Fruit fly (Drosophila melanogaster) whole organism, prepupa: Measurements from ENCODE around the gene NHP2.

Experiments used
- Blimp-1 ChIP-seq: fragments of 200-800 bp; sonication (Bioruptor generic); optimal IDR thresholded peaks from 3 replicates; lab custom pipeline; 2017; ENCODE audit warnings: missing biosample characterization, missing genetic modification characterization, mild to moderate bottlenecking, moderate library complexity, missing genetic modification reagents
- CG10631 ChIP-seq: fragments of 200-800 bp; sonication (Bioruptor generic); optimal IDR thresholded peaks from 2 replicates; lab custom pipeline; 2016; ENCODE audit warnings: missing biosample characterization, missing genetic modification characterization
- CG10669 ChIP-seq: fragments of 200-800 bp; sonication (Bioruptor generic); optimal IDR thresholded peaks from 3 replicates; lab custom pipeline; 2018; ENCODE audit warnings: missing biosample characterization, mild to moderate bottlenecking, missing genetic modification characterization, moderate library complexity
- CG11294 ChIP-seq: fragments of 200-800 bp; sonication (Bioruptor generic); IDR thresholded peaks from 2 replicates; pipeline ENCODE4 v1.3.6; 2022; ENCODE audit warnings: missing biosample characterization, missing genetic modification characterization
- CG11762 ChIP-seq: fragments of 200-800 bp; sonication (Bioruptor generic); optimal IDR thresholded peaks from 3 replicates; lab custom pipeline; 2016; ENCODE audit warnings: missing biosample characterization, missing genetic modification characterization; ENCODE audit not compliant: insufficient read depth
- CG11902 ChIP-seq: fragments of 200-800 bp; sonication (Bioruptor generic); optimal IDR thresholded peaks from 3 replicates; lab custom pipeline; 2016; ENCODE audit warnings: missing biosample characterization, missing genetic modification characterization
- CG15336 ChIP-seq: fragments of 200-800 bp; sonication (Bioruptor generic); IDR thresholded peaks from 2 replicates; pipeline ENCODE4 v1.3.6; 2022; ENCODE audit warnings: missing biosample characterization, missing genetic modification characterization
- CG31627 ChIP-seq: fragments of 200-800 bp; sonication (Bioruptor generic); optimal IDR thresholded peaks from 3 replicates; lab custom pipeline; 2016; ENCODE audit warnings: missing biosample characterization, missing genetic modification characterization
- CG32006 ChIP-seq: fragments of 200-800 bp; sonication (Bioruptor generic); optimal IDR thresholded peaks from 3 replicates; lab custom pipeline; 2017; ENCODE audit warnings: missing biosample characterization, mild to moderate bottlenecking, missing genetic modification characterization
- CG34406 ChIP-seq: fragments of 200-800 bp; sonication (Bioruptor generic); optimal IDR thresholded peaks from 3 replicates; lab custom pipeline; 2016; ENCODE audit warnings: missing biosample characterization, missing genetic modification characterization
- CG3919 ChIP-seq: fragments of 200-800 bp; sonication (Bioruptor generic); optimal IDR thresholded peaks from 3 replicates; lab custom pipeline; 2016; ENCODE audit warnings: missing biosample characterization, missing genetic modification characterization
- CG4318 ChIP-seq: fragments of 200-800 bp; sonication (Bioruptor generic); optimal IDR thresholded peaks from 3 replicates; lab custom pipeline; 2017; ENCODE audit warnings: missing biosample characterization, mild to moderate bottlenecking, missing genetic modification characterization
- CG6163 ChIP-seq: fragments of 200-800 bp; sonication (Bioruptor generic); IDR thresholded peaks from 3 replicates; pipeline ENCODE4 v1.3.6; 2022; ENCODE audit warnings: missing biosample characterization, missing genetic modification characterization
- CG6276 ChIP-seq: fragments of 200-800 bp; sonication (Bioruptor generic); optimal IDR thresholded peaks from 2 replicates; lab custom pipeline; 2017; ENCODE audit warnings: missing biosample characterization, mild to moderate bottlenecking, missing genetic modification characterization
- CG6792 ChIP-seq: fragments of 200-800 bp; sonication (Bioruptor generic); optimal IDR thresholded peaks from 3 replicates; lab custom pipeline; 2016; ENCODE audit warnings: missing biosample characterization, missing genetic modification characterization
- CG6854 ChIP-seq: fragments of 200-800 bp; sonication (Bioruptor generic); optimal IDR thresholded peaks from 2 replicates; lab custom pipeline; 2017; ENCODE audit warnings: missing biosample characterization, mild to moderate bottlenecking, missing genetic modification characterization
- CG8119 ChIP-seq: fragments of 200-800 bp; sonication (Bioruptor generic); IDR thresholded peaks from 3 replicates; pipeline ENCODE4 v1.3.6; 2022; ENCODE audit warnings: missing biosample characterization, missing genetic modification characterization
- CG8319 ChIP-seq: fragments of 200-800 bp; sonication (Bioruptor generic); optimal IDR thresholded peaks from 3 replicates; lab custom pipeline; 2016; ENCODE audit warnings: missing biosample characterization, missing genetic modification characterization
- CG8632 ChIP-seq: fragments of 200-800 bp; sonication (Bioruptor generic); optimal IDR thresholded peaks from 3 replicates; lab custom pipeline; 2016; ENCODE audit warnings: missing biosample characterization, missing genetic modification characterization
- Eip75B ChIP-seq: fragments of 200-800 bp; sonication (Bioruptor generic); optimal IDR thresholded peaks from 3 replicates; lab custom pipeline; 2016; ENCODE audit warnings: missing biosample characterization, missing genetic modification characterization
- Eip78C ChIP-seq: fragments of 200-800 bp; sonication (Bioruptor generic); peaks from one replicate; lab custom pipeline; 2016; ENCODE audit warnings: missing biosample characterization, missing genetic modification characterization
- Eip93F ChIP-seq: fragments of 200-800 bp; sonication (Bioruptor generic); optimal IDR thresholded peaks from 2 replicates; lab custom pipeline; 2016; ENCODE audit warnings: missing biosample characterization, mild to moderate bottlenecking, missing genetic modification characterization
- Ets21C ChIP-seq: fragments of 200-800 bp; sonication (Bioruptor generic); optimal IDR thresholded peaks from 3 replicates; lab custom pipeline; 2016; ENCODE audit warnings: missing biosample characterization, missing genetic modification characterization
- Ets96B ChIP-seq: fragments of 200-800 bp; optimal IDR thresholded peaks from 2 replicates; lab custom pipeline; 2019; ENCODE audit warnings: missing biosample characterization, mild to moderate bottlenecking, missing genetic modification characterization, moderate library complexity
- Gug ChIP-seq: fragments of 200-800 bp; sonication (Bioruptor generic); IDR thresholded peaks from 2 replicates; pipeline ENCODE4 v1.3.6; 2022; ENCODE audit warnings: missing biosample characterization, missing genetic modification characterization
- Hr38 ChIP-seq: sonication (Bioruptor generic); optimal IDR thresholded peaks from 2 replicates; lab custom pipeline; 2016; ENCODE audit warnings: missing biosample characterization, missing genetic modification characterization
- Hr39 ChIP-seq: fragments of 200-800 bp; sonication (Bioruptor generic); optimal IDR thresholded peaks from 2 replicates; lab custom pipeline; 2016; ENCODE audit warnings: missing biosample characterization, missing genetic modification characterization
- Hr4 ChIP-seq: fragments of 200-800 bp; sonication (Bioruptor generic); optimal IDR thresholded peaks from 3 replicates; lab custom pipeline; 2016; ENCODE audit warnings: missing biosample characterization, missing genetic modification characterization
- Lpt ChIP-seq: fragments of 200-800 bp; sonication (Bioruptor generic); optimal IDR thresholded peaks from 3 replicates; lab custom pipeline; 2016; ENCODE audit warnings: missing biosample characterization, missing genetic modification characterization
- Met ChIP-seq: fragments of 200-800 bp; sonication (Bioruptor generic); optimal IDR thresholded peaks from 3 replicates; lab custom pipeline; 2016; ENCODE audit warnings: missing biosample characterization, missing genetic modification characterization
- OdsH ChIP-seq: fragments of 200-800 bp; sonication (Bioruptor generic); optimal IDR thresholded peaks from 3 replicates; lab custom pipeline; 2016; ENCODE audit warnings: missing biosample characterization, missing genetic modification characterization
- Sox102F ChIP-seq: fragments of 200-800 bp; sonication (Bioruptor generic); optimal IDR thresholded peaks from 2 replicates; lab custom pipeline; 2016; ENCODE audit warnings: missing biosample characterization, mild to moderate bottlenecking, missing genetic modification characterization
- Sox14 ChIP-seq: fragments of 200-800 bp; sonication (Bioruptor generic); optimal IDR thresholded peaks from 3 replicates; lab custom pipeline; 2016; ENCODE audit warnings: missing biosample characterization, missing genetic modification characterization
- Sox15 ChIP-seq: fragments of 200-800 bp; sonication (Bioruptor generic); optimal IDR thresholded peaks from 3 replicates; lab custom pipeline; 2016; ENCODE audit warnings: missing biosample characterization, missing genetic modification characterization
- achi ChIP-seq: fragments of 200-800 bp; sonication (Bioruptor generic); optimal IDR thresholded peaks from 3 replicates; lab custom pipeline; 2016; ENCODE audit warnings: missing biosample characterization, missing genetic modification characterization
- acj6 ChIP-seq: fragments of 200-800 bp; sonication (Bioruptor generic); optimal IDR thresholded peaks from 3 replicates; lab custom pipeline; 2016; ENCODE audit warnings: missing biosample characterization, missing genetic modification characterization
- cyc ChIP-seq: fragments of 200-800 bp; sonication (Bioruptor generic); optimal IDR thresholded peaks from 3 replicates; lab custom pipeline; 2016; ENCODE audit warnings: missing biosample characterization, missing genetic modification characterization
- dac ChIP-seq: fragments of 200-800 bp; sonication (Bioruptor generic); optimal IDR thresholded peaks from 2 replicates; lab custom pipeline; 2017; ENCODE audit warnings: missing biosample characterization, mild to moderate bottlenecking, missing genetic modification characterization
- eg ChIP-seq: fragments of 200-800 bp; sonication (Bioruptor generic); IDR thresholded peaks from 3 replicates; pipeline ENCODE4 v1.3.6; 2022; ENCODE audit warnings: missing biosample characterization, missing genetic modification characterization
- esn ChIP-seq: fragments of 200-800 bp; sonication (Bioruptor generic); optimal IDR thresholded peaks from 2 replicates; lab custom pipeline; 2016; ENCODE audit warnings: missing biosample characterization, mild to moderate bottlenecking, missing genetic modification characterization, moderate library complexity
- fd59A ChIP-seq: fragments of 200-800 bp; sonication (Bioruptor generic); optimal IDR thresholded peaks from 2 replicates; lab custom pipeline; 2017; ENCODE audit warnings: missing biosample characterization, mild to moderate bottlenecking, missing genetic modification characterization, missing genetic modification reagents
- fd85E ChIP-seq: fragments of 200-800 bp; sonication (Bioruptor generic); optimal IDR thresholded peaks from 3 replicates; lab custom pipeline; 2016; ENCODE audit warnings: missing biosample characterization, missing genetic modification characterization
- fkh ChIP-seq: fragments of 200-800 bp; sonication (Bioruptor generic); optimal IDR thresholded peaks from 3 replicates; lab custom pipeline; 2017; ENCODE audit warnings: missing biosample characterization, mild to moderate bottlenecking, missing genetic modification characterization, moderate library complexity
- lz ChIP-seq: fragments of 200-800 bp; sonication (Bioruptor generic); optimal IDR thresholded peaks from 3 replicates; lab custom pipeline; 2016; ENCODE audit warnings: missing biosample characterization, missing genetic modification characterization
- net ChIP-seq: fragments of 200-800 bp; sonication (Bioruptor generic); optimal IDR thresholded peaks from 3 replicates; lab custom pipeline; 2016; ENCODE audit warnings: missing biosample characterization, missing genetic modification characterization
- pdm3 ChIP-seq: fragments of 200-800 bp; sonication (Bioruptor generic); optimal IDR thresholded peaks from 3 replicates; lab custom pipeline; 2016; ENCODE audit warnings: missing biosample characterization, missing genetic modification characterization
- salr ChIP-seq, 2 experiments: fragments of 200-800 bp; sonication (Bioruptor generic); optimal IDR thresholded peaks; 3 replicates each; lab custom pipeline; 2016 to 2018; ENCODE audit warnings: missing biosample characterization in 2 of 2, missing genetic modification characterization in 2 of 2, mild to moderate bottlenecking in 1 of 2
- ss ChIP-seq, 2 experiments: fragments of 200-800 bp; sonication (Bioruptor generic); optimal IDR thresholded peaks; 2 replicates in 1 of 2; 3 replicates in 1 of 2; lab custom pipeline; 2017 to 2018; ENCODE audit warnings: mild to moderate bottlenecking in 2 of 2, missing biosample characterization in 2 of 2, missing genetic modification characterization in 2 of 2, moderate library complexity in 1 of 2
- svp ChIP-seq: fragments of 200-800 bp; sonication (Bioruptor generic); peaks from one replicate; lab custom pipeline; 2016; ENCODE audit warnings: missing biosample characterization, missing genetic modification characterization
- topi ChIP-seq: fragments of 200-800 bp; sonication (Bioruptor generic); optimal IDR thresholded peaks from 3 replicates; lab custom pipeline; 2016; ENCODE audit warnings: missing biosample characterization, missing genetic modification characterization
- vri ChIP-seq: fragments of 200-800 bp; sonication (Bioruptor generic); optimal IDR thresholded peaks from 3 replicates; lab custom pipeline; 2016; ENCODE audit warnings: missing biosample characterization, mild to moderate bottlenecking, missing genetic modification characterization

Gene NHP2

DNA sequence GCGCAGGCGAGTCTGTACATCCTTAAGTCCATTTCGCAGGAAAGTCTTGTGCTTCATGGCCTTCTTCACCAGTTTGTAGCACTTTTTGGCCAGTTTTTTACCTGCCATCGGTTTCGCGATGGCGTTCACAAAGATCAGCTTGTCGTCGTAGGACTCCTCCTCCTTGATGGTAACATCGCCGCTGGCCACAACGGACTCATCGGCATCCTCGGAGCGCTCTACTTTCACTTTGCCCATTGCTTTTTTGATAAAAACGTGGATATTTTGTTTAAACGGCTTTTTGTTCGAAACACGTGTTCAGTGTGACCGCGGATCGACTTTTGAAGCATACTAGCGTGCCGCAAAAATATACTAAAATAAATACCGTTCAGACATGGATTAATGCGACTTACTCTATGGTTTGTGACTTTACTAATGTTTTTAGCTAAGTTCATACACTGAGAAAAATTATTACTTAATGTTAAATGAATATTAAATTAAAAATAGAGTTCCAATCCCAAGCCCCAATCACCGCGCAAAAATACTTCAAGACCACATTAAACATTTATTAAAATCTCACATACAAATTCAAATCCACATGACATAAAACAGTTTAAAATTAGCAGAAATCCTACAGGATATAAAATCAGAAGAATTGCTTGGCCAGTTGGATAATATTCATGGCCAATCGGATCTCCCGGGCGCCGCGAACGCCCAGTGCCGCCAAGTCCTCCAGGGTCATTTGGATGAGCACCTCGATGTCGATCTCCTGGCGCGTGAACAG lies at the start of gene NHP2:
Gene NHP2, minus strand, starts transcription at position 315 of the 763 bp plus-strand sequence.
- TF ChIP-seq Gug (GFP tag; lab: Robert Waterston, UW) (peak; percentile 68; the same call in 1 of the 2 replicates), CG34406 (GFP tag; lab: Kevin White, UChicago) (peak; percentile 74), Sox102F (GFP tag; lab: Kevin White, UChicago) (no peak), Lpt (GFP tag; lab: Kevin White, UChicago) (peak; percentile 83), CG11294 (GFP tag; lab: Robert Waterston, UW) (peak; percentile 44; the same call in 1 of the 2 replicates), cyc (peak; percentile 77), CG32006 (GFP tag; lab: Kevin White, UChicago) (peak; percentile 8), CG11762 (peak; percentile 73), Sox14 (GFP tag; lab: Kevin White, UChicago) (no peak), Blimp-1 (GFP tag; lab: Kevin White, UChicago) (peak; percentile 42), topi (GFP tag; lab: Kevin White, UChicago) (no peak), CG10631 (GFP tag; lab: Kevin White, UChicago) (no peak), salr (GFP tag; optimal IDR thresholded peaks at IDR 0.05; lab: Kevin White, UChicago) (no peak), net (no peak), CG8632 (GFP tag; lab: Kevin White, UChicago) (no peak), CG8319 (GFP tag; lab: Kevin White, UChicago) (peak; percentile 68), CG6792 (GFP tag; lab: Kevin White, UChicago) (peak; percentile 77), Ets96B (peak; percentile 80), fd85E (GFP tag; lab: Kevin White, UChicago) (no peak), vri (GFP tag; lab: Kevin White, UChicago) (no peak), CG8119 (GFP tag; lab: Robert Waterston, UW) (peak; percentile 88), CG31627 (no peak), acj6 (GFP tag; lab: Kevin White, UChicago) (no peak), CG10669 (GFP tag; lab: Kevin White, UChicago) (no peak), dac (GFP tag; lab: Kevin White, UChicago) (no peak), CG3919 (no peak), Eip93F (peak; percentile 60), Sox15 (peak; percentile 54), CG6854 (GFP tag; lab: Kevin White, UChicago) (peak; percentile 63), fkh (GFP tag; lab: Kevin White, UChicago) (no peak), OdsH (no peak), Met (GFP tag; lab: Kevin White, UChicago) (no peak), lz (GFP tag; lab: Kevin White, UChicago) (peak; percentile 80), CG15336 (GFP tag; lab: Robert Waterston, UW) (peak; percentile 87), Hr4 (no peak), achi (GFP tag; lab: Kevin White, UChicago) (no peak), eg (peak; percentile 92), Eip75B (GFP tag; lab: Kevin White, UChicago) (no peak), CG6276 (no peak), Hr38 (GFP tag; lab: Kevin White, UChicago) (no peak), Ets21C (GFP tag; lab: Kevin White, UChicago) (peak; percentile 49), ss (GFP tag; optimal IDR thresholded peaks at IDR 0.05; lab: Kevin White, UChicago) (no peak), CG6163 (GFP tag; lab: Robert Waterston, UW) (peak; percentile 93; the same call in 2 of the 3 replicates), CG4318 (GFP tag; lab: Kevin White, UChicago) (peak; percentile 66), Eip78C (GFP tag; lab: Kevin White, UChicago) (no peak), fd59A (GFP tag; lab: Kevin White, UChicago) (peak; percentile 70), esn (peak; percentile 85), CG11902 (peak; percentile 54), Hr39 (GFP tag; lab: Kevin White, UChicago) (peak; percentile 78), pdm3 (no peak), svp (GFP tag; lab: Kevin White, UChicago) (peak; percentile 60)
